Worm (Caenorhabditis elegans) whole organism, young adult: Measurements from ENCODE around the gene C54D10.4.
A peak's percentile ranks its signal among the peaks of the same experiment; 100 is the strongest.

Experiments used
- B0019.2 ChIP-seq: fragments of 200-800 bp; sonication (Bioruptor generic); conservative IDR thresholded peaks from 2 replicates; pipeline ENCODE4 v1.3.6; 2022; ENCODE audit warnings: missing genetic modification reagents, missing genetic modification characterization, missing compliant biosample characterization
- B0336.3 ChIP-seq: fragments of 200-800 bp; sonication (Bioruptor generic); IDR thresholded peaks from 2 replicates; pipeline ENCODE4 v1.3.6; 2022; ENCODE audit warnings: missing genetic modification characterization, missing compliant biosample characterization
- C06A6.2 ChIP-seq: fragments of 200-800 bp; sonication (Bioruptor generic); conservative IDR thresholded peaks from 2 replicates; pipeline ENCODE4 v1.3.6; 2022; ENCODE audit warnings: missing genetic modification characterization, missing compliant biosample characterization
- F10E7.11 ChIP-seq: sonication (generic microtip); optimal IDR thresholded peaks from 2 replicates; lab custom pipeline; 2017; ENCODE audit warnings: mild to moderate bottlenecking, missing genetic modification characterization, moderate library complexity, missing compliant biosample characterization
- F33H1.4 ChIP-seq: fragments of 200-800 bp; sonication (Bioruptor generic); IDR thresholded peaks from 2 replicates; pipeline ENCODE4 v1.3.6; 2022; ENCODE audit warnings: missing genetic modification reagents, missing genetic modification characterization, missing compliant biosample characterization
- F52B5.7 ChIP-seq: sonication (generic microtip); optimal IDR thresholded peaks from 2 replicates; lab custom pipeline; 2016; ENCODE audit warnings: mild to moderate bottlenecking, missing genetic modification characterization, missing compliant biosample characterization
- K12H6.12 ChIP-seq: fragments of 200-800 bp; sonication (Bioruptor generic); optimal IDR thresholded peaks from 2 replicates; lab custom pipeline; 2018; ENCODE audit warnings: mild to moderate bottlenecking, missing genetic modification characterization, missing compliant biosample characterization
- Y56A3A.18 ChIP-seq: fragments of 200-800 bp; sonication (Bioruptor generic); IDR thresholded peaks from 2 replicates; pipeline ENCODE4 v1.3.6; 2022; ENCODE audit warnings: missing genetic modification reagents, missing genetic modification characterization, missing compliant biosample characterization
- Y95B8A.8 ChIP-seq: fragments of 200-800 bp; sonication (Bioruptor generic); IDR thresholded peaks from 2 replicates; pipeline ENCODE4 v1.3.6; 2022; ENCODE audit warnings: missing genetic modification reagents, missing genetic modification characterization, missing compliant biosample characterization
- akir-1 ChIP-seq: fragments of 200-800 bp; sonication (Bioruptor generic); optimal IDR thresholded peaks from 2 replicates; lab custom pipeline; 2018; ENCODE audit warnings: mild to moderate bottlenecking, missing genetic modification characterization, moderate library complexity, missing compliant biosample characterization
- aptf-2 ChIP-seq: fragments of 200-800 bp; sonication (Bioruptor generic); conservative IDR thresholded peaks from 2 replicates; pipeline ENCODE4 v1.3.6; 2022; ENCODE audit warnings: missing genetic modification reagents, missing genetic modification characterization, missing compliant biosample characterization
- atf-7 ChIP-seq: sonication (generic microtip); optimal IDR thresholded peaks from 2 replicates; lab custom pipeline; 2017; ENCODE audit warnings: mild to moderate bottlenecking, missing genetic modification characterization, missing compliant biosample characterization
- attf-3 ChIP-seq: fragments of 200-800 bp; sonication (Bioruptor generic); conservative IDR thresholded peaks from 2 replicates; pipeline ENCODE4 v1.3.6; 2022; ENCODE audit warnings: missing genetic modification reagents, missing genetic modification characterization, missing compliant biosample characterization
- attf-5 ChIP-seq: fragments of 200-800 bp; sonication (Bioruptor generic); optimal IDR thresholded peaks from 2 replicates; lab custom pipeline; 2018; ENCODE audit warnings: mild to moderate bottlenecking, missing genetic modification characterization, missing compliant biosample characterization
- bed-2 ChIP-seq: fragments of 200-800 bp; sonication (Bioruptor generic); IDR thresholded peaks from 2 replicates; pipeline ENCODE4 v1.3.6; 2022; ENCODE audit warnings: missing genetic modification reagents, missing genetic modification characterization, missing compliant biosample characterization
- cebp-1 ChIP-seq, 2 experiments: fragments of 200-800 bp in 1 of 2; sonication (Bioruptor generic) in 1 of 2; sonication (generic microtip) in 1 of 2; IDR thresholded peaks in 1 of 2; optimal IDR thresholded peaks in 1 of 2; 2 replicates each; pipeline versions ENCODE4 v1.3.6 to Lab custom; 2017 to 2022; ENCODE audit warnings: missing compliant biosample characterization in 2 of 2, missing genetic modification characterization in 2 of 2, mild to moderate bottlenecking in 1 of 2, missing genetic modification reagents in 1 of 2, moderate library complexity in 1 of 2
- ceh-27 ChIP-seq: fragments of 200-800 bp; sonication (Bioruptor generic); optimal IDR thresholded peaks from 2 replicates; lab custom pipeline; 2018; ENCODE audit warnings: mild to moderate bottlenecking, missing genetic modification characterization, moderate library complexity, missing compliant biosample characterization
- ceh-58 ChIP-seq: fragments of 200-800 bp; sonication (Bioruptor generic); IDR thresholded peaks from 2 replicates; pipeline ENCODE4 v1.3.6; 2022; ENCODE audit warnings: missing genetic modification characterization, missing compliant biosample characterization
- chd-7 ChIP-seq: sonication (generic microtip); optimal IDR thresholded peaks from 2 replicates; lab custom pipeline; 2016; ENCODE audit warnings: mild to moderate bottlenecking, missing genetic modification characterization, moderate library complexity, missing compliant biosample characterization
- dox-1 ChIP-seq: fragments of 200-800 bp; sonication (Bioruptor generic); IDR thresholded peaks from 2 replicates; pipeline ENCODE4 v1.3.6; 2022; ENCODE audit warnings: missing genetic modification reagents, missing genetic modification characterization, missing compliant biosample characterization
- dpl-1 ChIP-seq: fragments of 150-350 bp; optimal IDR thresholded peaks from 2 replicates; lab custom pipeline; 2014; ENCODE audit warnings: missing biosample characterization, missing genetic modification reagents, missing genetic modification characterization
- egl-44 ChIP-seq: fragments of 200-800 bp; sonication (Bioruptor generic); IDR thresholded peaks from 2 replicates; pipeline ENCODE4 v1.3.6; 2022; ENCODE audit warnings: missing genetic modification reagents, missing genetic modification characterization, missing compliant biosample characterization
- ets-4 ChIP-seq: fragments of 200-800 bp; sonication (Bioruptor generic); optimal IDR thresholded peaks from 2 replicates; lab custom pipeline; 2018; ENCODE audit warnings: mild to moderate bottlenecking, missing genetic modification characterization, missing compliant biosample characterization
- hlh-12 ChIP-seq: sonication (generic microtip); optimal IDR thresholded peaks from 2 replicates; lab custom pipeline; 2016; ENCODE audit warnings: missing genetic modification characterization, missing compliant biosample characterization
- hsf-1 ChIP-seq: fragments of 200-800 bp; sonication (Bioruptor generic); IDR thresholded peaks from 2 replicates; pipeline ENCODE4 v1.3.6; 2022; ENCODE audit warnings: missing genetic modification reagents, missing genetic modification characterization, missing compliant biosample characterization
- let-526 ChIP-seq: fragments of 200-800 bp; sonication (Bioruptor generic); IDR thresholded peaks from 2 replicates; pipeline ENCODE4 v1.3.6; 2022; ENCODE audit warnings: missing genetic modification reagents, missing genetic modification characterization, missing compliant biosample characterization
- let-607 ChIP-seq, 2 experiments: fragments of 200-800 bp in 1 of 2; sonication (Bioruptor generic) in 1 of 2; sonication (generic microtip) in 1 of 2; optimal IDR thresholded peaks; 2 replicates each; lab custom pipeline; 2016 to 2018; ENCODE audit warnings: mild to moderate bottlenecking in 2 of 2, missing compliant biosample characterization in 2 of 2, missing genetic modification characterization in 2 of 2, moderate library complexity in 2 of 2, missing genotype in 1 of 2
- lin-35 ChIP-seq, 3 experiments: fragments of 150-350 bp in 2 of 3; sonication (generic microtip) in 1 of 3; optimal IDR thresholded peaks; 2 replicates each; lab custom pipeline; 2014 to 2018; ENCODE audit warnings: missing biosample characterization in 3 of 3, missing genetic modification characterization in 3 of 3, missing genetic modification reagents in 3 of 3
- lir-1 ChIP-seq: fragments of 200-800 bp; sonication (Bioruptor generic); conservative IDR thresholded peaks from 2 replicates; pipeline ENCODE4 v1.3.6; 2022; ENCODE audit warnings: missing genetic modification reagents, missing genetic modification characterization, missing compliant biosample characterization
- lsl-1 ChIP-seq: fragments of 200-800 bp; sonication (Bioruptor generic); optimal IDR thresholded peaks from 2 replicates; lab custom pipeline; 2018; ENCODE audit warnings: mild to moderate bottlenecking, missing genetic modification characterization, moderate library complexity, missing compliant biosample characterization
- madf-10 ChIP-seq: sonication (generic microtip); optimal IDR thresholded peaks from 2 replicates; lab custom pipeline; 2016; ENCODE audit warnings: mild to moderate bottlenecking, missing genetic modification characterization, missing compliant biosample characterization
- madf-6 ChIP-seq: fragments of 200-800 bp; sonication (Bioruptor generic); IDR thresholded peaks from 2 replicates; pipeline ENCODE4 v1.3.6; 2022; ENCODE audit warnings: missing genetic modification reagents, missing genetic modification characterization, missing compliant biosample characterization
- nhr-179 ChIP-seq: sonication (generic microtip); optimal IDR thresholded peaks from 2 replicates; lab custom pipeline; 2016; ENCODE audit warnings: mild to moderate bottlenecking, missing genetic modification characterization, missing compliant biosample characterization
- nhr-80 ChIP-seq: sonication (generic microtip); optimal IDR thresholded peaks from 2 replicates; lab custom pipeline; 2016; ENCODE audit warnings: missing genetic modification characterization, missing compliant biosample characterization
- sdz-38 ChIP-seq: sonication (generic microtip); optimal IDR thresholded peaks from 2 replicates; lab custom pipeline; 2016; ENCODE audit warnings: missing genotype, missing genetic modification characterization, missing compliant biosample characterization
- snpc-4 ChIP-seq, 5 experiments: fragments of 150-350 bp in 1 of 5; sonication (generic microtip) in 4 of 5; optimal IDR thresholded peaks; 2 replicates each; lab custom pipeline; 2014 to 2018; ENCODE audit warnings: missing genetic modification characterization in 5 of 5, missing biosample characterization in 3 of 5, antibody characterized with exemption in 2 of 5, mild to moderate bottlenecking in 2 of 5, missing compliant biosample characterization in 2 of 5, missing genotype in 2 of 5, moderate library complexity in 2 of 5, missing genetic modification reagents in 1 of 5
- somi-1 ChIP-seq: fragments of 200-800 bp; sonication (Bioruptor generic); optimal IDR thresholded peaks from 2 replicates; lab custom pipeline; 2018; ENCODE audit warnings: mild to moderate bottlenecking, missing genetic modification characterization, missing compliant biosample characterization
- unc-130 ChIP-seq: sonication (generic microtip); optimal IDR thresholded peaks from 2 replicates; lab custom pipeline; 2016; ENCODE audit warnings: missing genetic modification reagents, missing genetic modification characterization, missing compliant biosample characterization
- xnd-1 ChIP-seq: sonication (generic microtip); optimal IDR thresholded peaks from 2 replicates; lab custom pipeline; 2016; ENCODE audit warnings: missing genotype, missing genetic modification reagents, missing genetic modification characterization, missing compliant biosample characterization

C54D10.4 gene

DNA sequence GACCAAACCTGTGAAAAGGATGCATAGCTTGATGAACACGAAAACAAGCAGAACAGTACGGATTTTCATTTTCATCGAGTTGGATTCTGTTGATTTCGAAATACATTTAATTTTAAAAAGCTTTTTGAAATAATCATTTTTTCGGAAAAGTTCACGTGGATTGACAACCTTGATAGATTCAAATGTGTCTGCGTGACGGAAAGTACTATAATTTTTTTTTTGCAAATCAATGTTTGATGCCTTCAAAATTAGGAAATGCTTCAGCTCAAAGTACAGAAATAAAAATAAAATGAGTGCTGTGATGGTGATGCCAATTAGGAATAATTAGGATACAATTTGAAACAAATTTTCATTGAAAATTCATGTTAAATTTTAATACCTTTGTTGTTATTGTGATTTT is at the start of gene C54D10.4:
Gene C54D10.4 (minus strand): TSS at position 101 of the 400 bp plus-strand sequence.
- TF ChIP-seq Y95B8A.8 (GFP tag; lab: Robert Waterston, UW), result no peak
- TF ChIP-seq unc-130 (GFP tag; lab: Kevin White, UChicago), result no peak
- no peak for TF ChIP-seq chd-7 (tag; lab: Kevin White, UChicago)
- TF ChIP-seq ceh-58 (GFP tag; lab: Robert Waterston, UW), result no peak
- TF ChIP-seq F10E7.11 (tag; lab: Kevin White, UChicago), result no peak
- TF ChIP-seq nhr-179 (tag; lab: Kevin White, UChicago), result no peak
- no peak for TF ChIP-seq sdz-38
- no peak for TF ChIP-seq lsl-1 (GFP tag; lab: Kevin White, UChicago)
- TF ChIP-seq F33H1.4 (GFP tag; lab: Robert Waterston, UW), result no peak
- no peak for TF ChIP-seq B0019.2
- no peak for TF ChIP-seq K12H6.12
- TF ChIP-seq hsf-1, result no peak
- TF ChIP-seq B0336.3, result no peak

DNA sequence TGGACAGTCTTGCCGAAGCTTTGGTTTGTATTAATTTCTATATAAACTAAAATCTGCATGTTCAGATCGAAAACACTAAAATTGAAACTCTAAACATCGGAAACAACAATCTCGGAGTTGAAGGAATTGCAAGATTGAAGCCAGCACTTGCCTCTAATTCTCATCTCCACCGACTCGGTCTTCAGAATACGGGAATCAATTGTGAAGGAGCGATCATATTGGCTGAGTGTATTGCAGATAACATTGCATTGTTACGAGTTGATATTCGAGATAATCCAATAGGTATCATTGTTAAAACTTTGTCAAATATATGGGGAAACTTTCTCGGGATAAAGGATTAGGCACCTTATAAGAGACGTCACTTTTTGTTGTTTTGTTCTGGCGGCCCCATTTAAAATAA is 49.6 kb upstream of the C54D10.4 start:
- TF ChIP-seq F33H1.4 (GFP tag; lab: Robert Waterston, UW) (no peak), ets-4 (GFP tag; lab: Kevin White, UChicago) (no peak)

DNA sequence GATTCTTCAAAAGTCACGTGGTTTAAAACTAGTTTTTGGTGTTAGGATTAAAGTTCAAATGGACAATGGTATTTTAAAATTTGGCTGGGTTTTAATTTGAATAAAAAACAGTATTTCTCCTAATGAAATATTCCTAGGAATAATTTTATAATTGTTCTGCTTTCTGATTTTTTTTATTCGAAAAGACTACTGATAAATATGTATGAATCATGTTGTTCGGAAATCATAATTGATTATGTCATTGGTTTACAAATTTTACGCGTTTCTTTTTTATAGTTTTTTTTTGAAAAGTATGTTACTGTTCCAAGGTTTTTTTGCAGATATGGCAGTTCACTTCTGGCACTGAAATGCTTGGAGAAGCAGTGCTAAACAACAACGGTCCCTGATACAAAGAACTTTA is 47.6 kb upstream of the C54D10.4 start, which contains the start of gene F28C1.3:
Gene F28C1.3 (plus strand): TSS at position 301 of the 400 bp plus-strand sequence.
- no peak for TF ChIP-seq nhr-179 (tag; lab: Kevin White, UChicago)
- TF ChIP-seq lir-1, result no peak
- no peak for TF ChIP-seq F52B5.7 (tag; lab: Kevin White, UChicago)
- no peak for TF ChIP-seq egl-44 (GFP tag; lab: Robert Waterston, UW)
- TF ChIP-seq somi-1, result no peak
- TF ChIP-seq ceh-27 (GFP tag; lab: Kevin White, UChicago), result no peak

DNA sequence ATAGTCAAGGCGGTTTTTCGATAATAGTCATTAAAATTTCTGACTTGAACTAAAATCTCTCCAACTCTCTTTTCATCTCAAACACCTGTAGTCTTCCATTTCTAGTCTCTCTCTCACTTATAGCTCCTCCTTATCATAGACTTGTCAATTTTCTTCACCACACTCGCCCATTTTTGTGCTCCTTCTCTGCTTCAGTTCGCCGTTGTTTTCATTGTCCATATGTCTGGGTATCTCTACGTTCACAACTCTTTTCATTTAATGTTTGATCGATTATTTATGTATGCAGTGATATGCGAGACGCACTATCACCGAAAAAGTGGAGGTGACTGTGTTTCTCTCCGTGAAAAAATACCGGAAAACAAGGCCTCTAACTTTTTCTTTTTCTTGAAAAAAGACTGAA is 47.0 kb upstream of the C54D10.4 start:
- no peak for TF ChIP-seq cebp-1 (GFP tag; IDR thresholded peaks at IDR 0.05; lab: Robert Waterston, UW)
- TF ChIP-seq cebp-1 (tag; optimal IDR thresholded peaks at IDR 0.05; lab: Kevin White, UChicago), result peak; percentile 22
- peak in 1 of 2 experiments; percentile 3 for TF ChIP-seq let-607 (tag; optimal IDR thresholded peaks at IDR 0.05; lab: Kevin White, UChicago)
- TF ChIP-seq dox-1, result peak; percentile 45; the same call in 1 of the 2 replicates
- peak; percentile 98 for TF ChIP-seq nhr-80 (tag; lab: Kevin White, UChicago)
- TF ChIP-seq attf-5 (GFP tag; lab: Kevin White, UChicago), result peak; percentile 19
- TF ChIP-seq bed-2, result no peak
- no peak for TF ChIP-seq K12H6.12

DNA sequence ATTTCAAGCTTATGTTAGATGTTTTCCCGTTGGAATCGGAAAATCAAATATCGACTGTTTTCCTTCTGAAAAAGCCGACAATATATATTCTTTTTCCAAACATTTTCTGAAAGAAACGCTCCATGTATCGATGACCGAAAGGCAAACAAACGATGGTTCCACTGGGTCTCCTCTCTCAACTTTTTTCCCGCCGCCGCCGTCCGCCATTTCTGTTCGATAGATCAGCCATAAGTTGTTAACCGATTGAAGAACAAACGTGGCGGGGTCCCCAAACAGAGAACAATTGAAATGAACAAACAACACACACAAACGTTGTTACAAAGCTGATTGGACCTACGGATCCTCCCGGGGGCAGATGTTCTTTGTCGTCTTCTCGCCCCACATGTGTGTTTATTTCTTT is 45.9 kb upstream of the C54D10.4 start:
- TF ChIP-seq sdz-38 (no peak), madf-6 (GFP tag; lab: Robert Waterston, UW) (peak; percentile 22; the same call in 1 of the 2 replicates)
- TF ChIP-seq, all 124 proteins: peak for 1

DNA sequence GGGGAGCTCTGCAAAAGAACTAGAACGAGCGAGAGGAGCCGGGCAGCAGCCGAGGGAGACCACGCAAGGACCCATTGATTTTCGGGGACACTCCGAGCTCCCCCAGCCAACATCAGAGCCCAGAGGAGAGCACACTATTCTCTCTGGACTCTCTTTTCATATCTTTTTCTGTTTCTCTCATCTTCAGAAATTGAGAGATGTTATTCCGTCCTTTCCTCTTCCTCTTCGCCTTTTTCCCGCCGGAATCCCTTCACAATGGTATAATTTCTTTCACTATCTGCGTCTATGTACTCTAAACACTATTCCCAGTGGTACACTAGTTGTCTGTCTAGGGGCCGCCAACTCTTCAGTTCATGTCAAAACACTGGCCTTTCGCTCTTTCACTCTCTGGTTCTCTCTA is 44.7 kb upstream of the C54D10.4 start:
- peak in 2 of 3 experiments; percentile 13 to 62 for TF ChIP-seq lin-35 (GFP tag; optimal IDR thresholded peaks at IDR 0.05; lab: Kevin White, UChicago)
- 0 out of 2 replicates have a peak, but pooled peaks have one; percentile 38 for TF ChIP-seq bed-2
- no peak for TF ChIP-seq akir-1 (GFP tag; lab: Kevin White, UChicago)
- TF ChIP-seq Y56A3A.18 (GFP tag; lab: Robert Waterston, UW), result 0 out of 2 replicates have a peak, but pooled peaks have one; percentile 25
- no peak for TF ChIP-seq C06A6.2 (GFP tag; lab: Robert Waterston, UW)
- TF ChIP-seq atf-7 (tag; lab: Kevin White, UChicago), result peak; percentile 48
- TF ChIP-seq lir-1, result no peak
- peak; percentile 43 for TF ChIP-seq attf-3 (GFP tag; lab: Robert Waterston, UW)
- peak; percentile 83 for TF ChIP-seq somi-1
- no peak for TF ChIP-seq xnd-1 (tag; lab: Kevin White, UChicago)
- TF ChIP-seq let-526 (GFP tag; lab: Robert Waterston, UW), result no peak
- no peak for TF ChIP-seq dpl-1 (GFP tag; lab: Kevin White, UChicago)
- no peak for TF ChIP-seq snpc-4 (GFP tag; optimal IDR thresholded peaks at IDR 0.05; lab: Kevin White, UChicago)
- peak in 2 of 4 experiments; percentile 39 to 45 for TF ChIP-seq snpc-4 (tag; optimal IDR thresholded peaks at IDR 0.05; lab: Kevin White, UChicago)
- no peak for TF ChIP-seq hlh-12 (tag; lab: Kevin White, UChicago)
- peak; percentile 72 for TF ChIP-seq dox-1
- peak; percentile 20 for TF ChIP-seq madf-10 (tag; lab: Kevin White, UChicago)
- TF ChIP-seq aptf-2 (GFP tag; lab: Robert Waterston, UW), result no peak
